Fruit fly (Drosophila melanogaster) whole organism, embryonic: ENCODE data around the gene Reg-2.

Source experiments
- ATbp ChIP-seq: fragments of 200-800 bp; sonication (Bioruptor generic); optimal IDR thresholded peaks from 2 replicates; lab custom pipeline; 2017; ENCODE audit warnings: missing biosample characterization, mild to moderate bottlenecking, missing genetic modification characterization, missing genetic modification reagents
- B-H1 ChIP-seq: fragments of 200-800 bp; sonication (Bioruptor generic); IDR thresholded peaks from 3 replicates; pipeline ENCODE4 v1.3.6; 2022; ENCODE audit warnings: missing biosample characterization, missing genetic modification characterization
- BtbVII ChIP-seq: fragments of 200-800 bp; sonication (Bioruptor generic); optimal IDR thresholded peaks from 3 replicates; lab custom pipeline; 2017; ENCODE audit warnings: missing biosample characterization, mild to moderate bottlenecking, missing genetic modification characterization
- CG10267 ChIP-seq: fragments of 200-800 bp; sonication (Bioruptor generic); optimal IDR thresholded peaks from 2 replicates; lab custom pipeline; 2018; ENCODE audit warnings: missing biosample characterization, mild to moderate bottlenecking, missing genetic modification characterization, moderate library complexity
- CG10321 ChIP-seq: fragments of 200-800 bp; sonication (Bioruptor generic); IDR thresholded peaks from 2 replicates; pipeline ENCODE4 v1.3.6; 2022; ENCODE audit warnings: missing biosample characterization, missing genetic modification characterization
- CG10366 ChIP-seq: fragments of 200-800 bp; sonication (Bioruptor generic); IDR thresholded peaks from 2 replicates; pipeline ENCODE4 v1.3.6; 2022; ENCODE audit warnings: missing biosample characterization, missing genetic modification characterization
- CG11504 ChIP-seq: fragments of 200-800 bp; sonication (Bioruptor generic); optimal IDR thresholded peaks from 3 replicates; lab custom pipeline; 2019; ENCODE audit warnings: missing biosample characterization, mild to moderate bottlenecking, missing genetic modification characterization, moderate library complexity
- CG11695 ChIP-seq: fragments of 200-800 bp; sonication (Bioruptor generic); IDR thresholded peaks from 3 replicates; pipeline ENCODE4 v1.3.6; 2022; ENCODE audit warnings: missing biosample characterization, missing genetic modification characterization
- CG12071 ChIP-seq: fragments of 200-800 bp; sonication (Bioruptor generic); optimal IDR thresholded peaks from 3 replicates; lab custom pipeline; 2018; ENCODE audit warnings: missing biosample characterization, mild to moderate bottlenecking, missing genetic modification characterization
- CG13775 ChIP-seq: fragments of 200-800 bp; sonication (Bioruptor generic); optimal IDR thresholded peaks from 3 replicates; lab custom pipeline; 2017; ENCODE audit warnings: missing biosample characterization, mild to moderate bottlenecking, missing genetic modification characterization
- CG14710 ChIP-seq: fragments of 200-800 bp; sonication (Bioruptor generic); optimal IDR thresholded peaks from 3 replicates; lab custom pipeline; 2019; ENCODE audit warnings: missing biosample characterization, mild to moderate bottlenecking, missing genetic modification characterization, moderate library complexity
- CG1647 ChIP-seq: fragments of 200-800 bp; sonication (Bioruptor generic); optimal IDR thresholded peaks from 3 replicates; lab custom pipeline; 2016; ENCODE audit warnings: missing biosample characterization, missing genetic modification characterization
- CG2199 ChIP-seq: fragments of 200-800 bp; sonication (Bioruptor generic); IDR thresholded peaks from 3 replicates; pipeline ENCODE4 v1.3.6; 2022; ENCODE audit warnings: missing biosample characterization, missing genetic modification characterization
- CG32772 ChIP-seq: fragments of 200-800 bp; sonication (Bioruptor generic); IDR thresholded peaks from 2 replicates; pipeline ENCODE4 v1.3.6; 2022; ENCODE audit warnings: missing biosample characterization, missing genetic modification characterization
- CG3726 ChIP-seq: fragments of 200-800 bp; sonication (Bioruptor generic); IDR thresholded peaks from 3 replicates; pipeline ENCODE4, ENCODE4 v1.3.6; 2022; ENCODE audit warnings: missing biosample characterization, missing genetic modification characterization
- CG4360 ChIP-seq: fragments of 200-800 bp; sonication (Bioruptor generic); IDR thresholded peaks from 2 replicates; pipeline ENCODE4 v1.3.6; 2022; ENCODE audit warnings: missing biosample characterization, missing genetic modification characterization
- CG4820 ChIP-seq: fragments of 200-800 bp; sonication (Bioruptor generic); optimal IDR thresholded peaks from 3 replicates; lab custom pipeline; 2016; ENCODE audit warnings: missing biosample characterization, missing genetic modification characterization
- CG6175 ChIP-seq: fragments of 200-800 bp; sonication (Bioruptor generic); IDR thresholded peaks from 3 replicates; pipeline ENCODE4 v1.3.6; 2022; ENCODE audit warnings: missing biosample characterization, missing genetic modification characterization
- CG7928 ChIP-seq: fragments of 200-800 bp; sonication (Bioruptor generic); optimal IDR thresholded peaks from 2 replicates; lab custom pipeline; 2017; ENCODE audit warnings: missing biosample characterization, mild to moderate bottlenecking, missing genetic modification characterization
- CG7963 ChIP-seq: fragments of 200-800 bp; sonication (Bioruptor generic); IDR thresholded peaks from 3 replicates; pipeline ENCODE4 v1.3.6; 2022; ENCODE audit warnings: missing biosample characterization, missing genetic modification characterization; ENCODE audit not compliant: partially characterized antibody
- CG8944 ChIP-seq: fragments of 200-800 bp; sonication (Bioruptor generic); optimal IDR thresholded peaks from 3 replicates; lab custom pipeline; 2016; ENCODE audit warnings: missing biosample characterization, missing genetic modification characterization
- CG9437 ChIP-seq: fragments of 200-800 bp; sonication (Bioruptor generic); optimal IDR thresholded peaks from 2 replicates; lab custom pipeline; 2018; ENCODE audit warnings: missing biosample characterization, mild to moderate bottlenecking, missing genetic modification characterization
- CoRest ChIP-seq: fragments of 200-800 bp; sonication (Bioruptor generic); optimal IDR thresholded peaks from 3 replicates; lab custom pipeline; 2018; ENCODE audit warnings: missing biosample characterization, mild to moderate bottlenecking, missing genetic modification characterization, moderate library complexity
- D19B ChIP-seq: fragments of 200-800 bp; sonication (Bioruptor generic); optimal IDR thresholded peaks from 2 replicates; lab custom pipeline; 2017; ENCODE audit warnings: missing biosample characterization, mild to moderate bottlenecking, missing genetic modification characterization
- Deaf1 ChIP-seq: fragments of 200-800 bp; optimal IDR thresholded peaks from 3 replicates; lab custom pipeline; 2019; ENCODE audit warnings: missing biosample characterization, mild to moderate bottlenecking, missing genetic modification characterization, moderate library complexity
- HHEX ChIP-seq: fragments of 200-800 bp; sonication (Bioruptor generic); optimal IDR thresholded peaks from 3 replicates; lab custom pipeline; 2017; ENCODE audit warnings: missing biosample characterization, mild to moderate bottlenecking, missing genetic modification characterization, missing genetic modification reagents
- Hr39 ChIP-seq: fragments of >200 bp; optimal IDR thresholded peaks from 2 replicates; lab custom pipeline; 2017
- Hr78 ChIP-seq, 2 experiments: fragments of 200-800 bp in 1 of 2; fragments of >200 bp in 1 of 2; sonication (Bioruptor generic) in 1 of 2; optimal IDR thresholded peaks; 2 replicates each; lab custom pipeline; 2017 to 2019; ENCODE audit warnings: missing biosample characterization in 2 of 2, missing genetic modification characterization in 2 of 2, mild to moderate bottlenecking in 1 of 2, moderate library complexity in 1 of 2
- MBD-R2 ChIP-seq: fragments of 200-800 bp; sonication (Bioruptor generic); IDR thresholded peaks from 2 replicates; pipeline ENCODE4 v1.3.6; 2022; ENCODE audit warnings: missing biosample characterization, missing genetic modification characterization
- Myb ChIP-seq: fragments of 200-800 bp; sonication (Bioruptor generic); optimal IDR thresholded peaks from 2 replicates; lab custom pipeline; 2016; ENCODE audit warnings: missing biosample characterization, missing genetic modification characterization
- Rx ChIP-seq: fragments of 200-800 bp; sonication (Bioruptor generic); IDR thresholded peaks from 2 replicates; pipeline ENCODE4 v1.3.6; 2022; ENCODE audit warnings: missing biosample characterization, missing genetic modification characterization
- Sox102F ChIP-seq: fragments of 200-800 bp; sonication (Bioruptor generic); optimal IDR thresholded peaks from 2 replicates; lab custom pipeline; 2018; ENCODE audit warnings: missing biosample characterization, mild to moderate bottlenecking, missing genetic modification characterization, moderate library complexity
- br ChIP-seq: fragments of >200 bp; optimal IDR thresholded peaks from 2 replicates; lab custom pipeline; 2017
- cg ChIP-seq: fragments of 200-800 bp; sonication (Bioruptor generic); optimal IDR thresholded peaks from 3 replicates; lab custom pipeline; 2019; ENCODE audit warnings: missing biosample characterization, mild to moderate bottlenecking, missing genetic modification characterization, moderate library complexity
- chinmo ChIP-seq: fragments of 200-800 bp; sonication (Bioruptor generic); IDR thresholded peaks from 4 replicates; pipeline ENCODE4 v1.3.6; 2022; ENCODE audit warnings: missing biosample characterization, missing genetic modification characterization; ENCODE audit not compliant: partially characterized antibody
- chm ChIP-seq: fragments of 200-800 bp; sonication (Bioruptor generic); IDR thresholded peaks from 2 replicates; pipeline ENCODE4 v1.3.6; 2022; ENCODE audit warnings: missing biosample characterization, missing genetic modification characterization
- crc ChIP-seq: fragments of 200-800 bp; sonication (Bioruptor generic); optimal IDR thresholded peaks from 2 replicates; lab custom pipeline; 2016; ENCODE audit warnings: missing biosample characterization, missing genetic modification characterization
- gt ChIP-seq: fragments of 200-800 bp; sonication (Bioruptor generic); IDR thresholded peaks from 2 replicates; pipeline ENCODE4 v1.3.6; 2022; ENCODE audit warnings: missing biosample characterization, missing genetic modification characterization
- hbn ChIP-seq: fragments of 200-800 bp; sonication (Bioruptor generic); IDR thresholded peaks from 2 replicates; pipeline ENCODE4 v1.3.6; 2022; ENCODE audit warnings: missing biosample characterization, missing genetic modification characterization; ENCODE audit not compliant: partially characterized antibody
- her ChIP-seq: fragments of 200-800 bp; sonication (Bioruptor generic); optimal IDR thresholded peaks from 2 replicates; lab custom pipeline; 2016; ENCODE audit warnings: missing biosample characterization, missing genetic modification characterization
- insv ChIP-seq, 2 experiments: fragments of 200-800 bp; sonication (Bioruptor generic); optimal IDR thresholded peaks; 3 replicates each; lab custom pipeline; 2016 to 2018; ENCODE audit warnings: missing biosample characterization in 2 of 2, missing genetic modification characterization in 2 of 2
- kah ChIP-seq: fragments of 200-800 bp; sonication (Bioruptor generic); optimal IDR thresholded peaks from 2 replicates; lab custom pipeline; 2018; ENCODE audit warnings: missing biosample characterization, mild to moderate bottlenecking, missing genetic modification characterization
- ken ChIP-seq: fragments of 200-800 bp; sonication (Bioruptor generic); IDR thresholded peaks from 3 replicates; pipeline ENCODE4 v1.3.6; 2022; ENCODE audit warnings: missing biosample characterization, missing genetic modification characterization
- mam ChIP-seq: fragments of 200-800 bp; sonication (Bioruptor generic); optimal IDR thresholded peaks from 3 replicates; lab custom pipeline; 2016; ENCODE audit warnings: missing biosample characterization, missing genetic modification characterization
- pros ChIP-seq: fragments of 200-800 bp; sonication (Bioruptor generic); optimal IDR thresholded peaks from 3 replicates; lab custom pipeline; 2019; ENCODE audit warnings: missing biosample characterization, mild to moderate bottlenecking, missing genetic modification characterization, moderate library complexity
- repo ChIP-seq: fragments of 200-800 bp; sonication (Bioruptor generic); optimal IDR thresholded peaks from 2 replicates; lab custom pipeline; 2016; ENCODE audit warnings: missing biosample characterization, missing genetic modification characterization
- sqz ChIP-seq: fragments of 200-800 bp; sonication (Bioruptor generic); optimal IDR thresholded peaks from 3 replicates; lab custom pipeline; 2018; ENCODE audit warnings: missing biosample characterization, mild to moderate bottlenecking, missing genetic modification characterization
- stc ChIP-seq: fragments of 200-800 bp; sonication (Bioruptor generic); IDR thresholded peaks from 2 replicates; pipeline ENCODE4 v1.3.6; 2022; ENCODE audit warnings: missing biosample characterization, missing genetic modification characterization
- twi ChIP-seq: fragments of 200-800 bp; optimal IDR thresholded peaks from 2 replicates; lab custom pipeline; 2019; ENCODE audit warnings: missing biosample characterization, mild to moderate bottlenecking, missing genetic modification characterization, moderate library complexity

Gene Reg-2

DNA sequence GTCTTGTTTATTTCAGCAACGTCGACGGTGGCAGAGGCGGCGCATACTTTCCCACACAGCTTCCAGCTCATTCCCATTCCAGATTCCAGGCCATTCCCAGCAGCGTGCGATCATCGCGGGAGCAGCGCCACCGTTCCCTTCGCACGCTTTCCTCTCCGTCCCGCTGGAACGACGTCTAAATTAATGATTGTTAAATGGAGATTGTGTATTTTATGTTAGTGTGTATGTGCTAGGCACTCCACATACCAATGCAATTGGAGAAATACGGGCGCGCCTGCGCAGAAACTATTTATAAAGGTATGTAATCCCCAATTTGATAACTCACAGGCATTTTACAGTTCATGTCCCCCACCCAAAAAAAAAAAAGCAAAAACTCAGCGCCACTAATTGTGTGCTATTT, 35.1 kb upstream of the Reg-2 start (continued):
- no peak for TF ChIP-seq Deaf1
- TF ChIP-seq gt (GFP tag; lab: Robert Waterston, UW) = no peak
- TF ChIP-seq CG10321 (GFP tag; lab: Robert Waterston, UW) = peak; percentile 2; the same call in 1 of the 2 replicates
- no peak for TF ChIP-seq Sox102F (GFP tag; lab: Kevin White, UChicago)
- TF ChIP-seq CG10267 = no peak
- no peak for TF ChIP-seq CG7963 (GFP tag; lab: Robert Waterston, UW)
- TF ChIP-seq HHEX (GFP tag; lab: Kevin White, UChicago) = no peak
- TF ChIP-seq Hr39 = no peak
- TF ChIP-seq, all 482 proteins: peak for 37

DNA sequence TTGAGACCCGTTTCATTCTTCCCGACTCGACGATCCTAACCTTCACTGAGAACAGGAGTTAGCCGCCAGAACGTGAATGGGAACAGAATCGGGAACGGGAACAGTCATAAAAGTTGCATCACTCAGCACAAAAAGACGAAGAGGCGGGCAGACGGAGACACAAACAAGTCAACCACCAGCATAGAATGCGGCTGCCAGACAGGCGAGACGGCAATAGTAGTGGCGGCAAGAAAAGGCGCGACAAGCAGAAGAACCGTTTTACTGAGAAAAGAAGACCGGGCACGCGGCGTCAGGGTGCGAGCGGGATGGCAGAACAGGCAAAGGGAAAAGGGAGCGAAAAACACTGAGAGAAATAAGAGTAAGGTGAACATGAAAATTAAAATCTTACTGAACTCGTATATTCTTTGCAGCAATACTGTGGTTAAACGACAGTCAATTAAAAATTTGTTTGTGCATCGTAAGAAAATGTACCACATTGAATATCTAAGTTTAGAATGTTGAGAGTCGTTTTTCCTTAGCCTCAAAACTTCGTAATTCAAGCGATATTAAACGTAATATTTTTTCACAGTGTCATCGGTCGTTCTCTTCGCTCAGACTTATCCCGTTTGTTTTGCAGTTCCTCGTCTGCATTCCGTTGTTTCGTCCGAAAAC, 34.1 kb upstream of the Reg-2 start:
- TF ChIP-seq CoRest (tag; lab: Kevin White, UChicago) (peak; percentile 88), pros (GFP tag; lab: Kevin White, UChicago) (peak; percentile 97), CG4360 (GFP tag; lab: Robert Waterston, UW) (peak; percentile 7; the same call in 1 of the 2 replicates), CG10366 (peak; percentile 72), kah (peak; percentile 44), ATbp (GFP tag; lab: Kevin White, UChicago) (peak; percentile 83), CG1647 (peak; percentile 76), repo (GFP tag; lab: Kevin White, UChicago) (peak; percentile 77), cg (GFP tag; lab: Kevin White, UChicago) (no peak), CG6175 (GFP tag; lab: Robert Waterston, UW) (0 out of 3 replicates have a peak, but pooled peaks have one; percentile 33), CG7928 (GFP tag; lab: Kevin White, UChicago) (peak; percentile 33), sqz (GFP tag; lab: Kevin White, UChicago) (peak; percentile 61), br (lab: Kevin White, UChicago) (no peak), Hr78 (GFP tag; optimal IDR thresholded peaks at IDR 0.05; lab: Kevin White, UChicago) (peak in 1 of 2 experiments; percentile 37), MBD-R2 (peak; percentile 57), CG11504 (tag; lab: Kevin White, UChicago) (peak; percentile 84), CG9437 (peak; percentile 80), stc (GFP tag; lab: Robert Waterston, UW) (peak; percentile 62; the same call in 1 of the 2 replicates), CG3726 (GFP tag; lab: Robert Waterston, UW) (peak; percentile 59; the same call in 1 of the 3 replicates), mam (GFP tag; lab: Kevin White, UChicago) (peak; percentile 75), Myb (peak; percentile 58), D19B (peak; percentile 34), hbn (GFP tag; lab: Robert Waterston, UW) (no peak), chinmo (GFP tag; lab: Robert Waterston, UW) (no peak), Rx (GFP tag; lab: Robert Waterston, UW) (peak; percentile 71), twi (tag; lab: Kevin White, UChicago) (peak; percentile 77), CG2199 (GFP tag; lab: Robert Waterston, UW) (peak; percentile 93), B-H1 (GFP tag; lab: Robert Waterston, UW) (peak; percentile 61), CG14710 (tag; lab: Kevin White, UChicago) (peak; percentile 92), crc (GFP tag; lab: Kevin White, UChicago) (peak; percentile 73), her (peak; percentile 86), BtbVII (GFP tag; lab: Kevin White, UChicago) (peak; percentile 80), CG11695 (GFP tag; lab: Robert Waterston, UW) (peak; percentile 75; the same call in 2 of the 3 replicates), CG32772 (GFP tag; lab: Robert Waterston, UW) (peak; percentile 69), insv (GFP tag; optimal IDR thresholded peaks at IDR 0.05; lab: Kevin White, UChicago) (peak; percentile 22 to 42), CG12071 (peak; percentile 41), CG8944 (peak; percentile 77), chm (GFP tag; lab: Robert Waterston, UW) (peak; percentile 74), CG4820 (peak; percentile 85), ken (GFP tag; lab: Robert Waterston, UW) (peak; percentile 63; the same call in 2 of the 3 replicates), CG13775 (peak; percentile 86)
